Fruit fly (Drosophila melanogaster): ENCODE results near the gene Grp170.
A peak's percentile ranks its signal among the peaks of the same experiment; 100 is the strongest.

Grp170 gene

DNA sequence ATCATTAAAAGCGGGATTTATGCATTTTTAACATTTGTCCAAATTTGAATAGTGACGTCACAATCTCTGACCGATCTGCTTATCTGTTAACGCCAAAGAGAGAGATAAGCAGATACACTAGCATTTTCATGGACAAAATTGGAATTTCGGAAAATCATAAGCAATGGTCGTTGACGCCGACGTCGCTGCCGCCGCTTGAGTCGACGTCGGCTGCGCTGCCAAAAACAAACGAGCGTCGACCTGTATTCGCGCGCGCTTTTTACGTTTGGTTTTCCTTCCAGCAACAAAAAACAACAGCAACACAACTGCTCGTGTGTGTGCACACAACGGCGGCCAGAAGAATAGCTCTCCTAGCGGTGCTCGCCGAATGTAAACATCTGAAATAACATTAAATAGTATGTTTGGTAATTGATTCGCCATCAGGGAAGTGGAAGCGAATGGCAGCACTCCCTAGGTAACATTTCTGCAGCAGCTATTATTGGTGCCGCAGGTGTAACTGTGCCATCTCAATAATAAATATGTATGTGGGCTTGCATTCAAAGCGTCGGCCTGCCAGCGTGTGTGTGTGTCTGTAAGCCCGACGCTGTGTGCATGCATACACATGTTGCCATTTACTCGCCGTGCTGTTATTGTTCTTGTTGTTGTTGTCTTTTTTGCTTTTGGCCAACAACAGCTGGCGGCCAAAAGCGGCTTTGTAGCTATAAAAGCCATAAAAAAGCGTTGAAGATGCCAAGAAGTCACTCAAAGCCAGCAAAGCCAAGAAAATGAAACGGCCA lies 25.6 kb upstream of the Grp170 start (continued):
- TF ChIP-seq CG6175 (GFP tag; IDR thresholded peaks at IDR 0.05) (peak; percentile 88), bowl (GFP tag; IDR thresholded peaks at IDR 0.05) (peak; percentile 96), Taf1 (GFP tag; IDR thresholded peaks at IDR 0.05) (peak; percentile 89), Dbx (GFP tag; IDR thresholded peaks at IDR 0.05) (peak; percentile 79), nau (GFP tag; optimal IDR thresholded peaks at IDR 0.05) (peak; percentile 94), jigr1 (GFP tag; IDR thresholded peaks at IDR 0.05) (peak; percentile 94), scrt (GFP tag; optimal IDR thresholded peaks at IDR 0.05) (peak; percentile 86), HmgZ (tag; optimal IDR thresholded peaks at IDR 0.05) (peak; percentile 94), CG17385 (GFP tag; optimal IDR thresholded peaks at IDR 0.05) (peak; percentile 93), Nf-YA (GFP tag; IDR thresholded peaks at IDR 0.05) (peak; percentile 96), ind (GFP tag; optimal IDR thresholded peaks at IDR 0.05) (peak; percentile 87), CG7271 (tag; optimal IDR thresholded peaks at IDR 0.05) (peak; percentile 11), CG17612 (GFP tag; IDR thresholded peaks at IDR 0.05) (peak; percentile 91), CG2875 (GFP tag; optimal IDR thresholded peaks at IDR 0.05) (peak; percentile 96), emc (GFP tag; optimal IDR thresholded peaks at IDR 0.05) (peak; percentile 79), CG3726 (GFP tag; IDR thresholded peaks at IDR 0.05) (peak; percentile 97), ro (GFP tag; IDR thresholded peaks at IDR 0.05) (peak; percentile 90), gfzf (GFP tag; optimal IDR thresholded peaks at IDR 0.05) (peak; percentile 4), slbo (GFP tag; IDR thresholded peaks at IDR 0.05) (peak; percentile 97), Dll (GFP tag; IDR thresholded peaks at IDR 0.05; ENCODE audit: partially characterized antibody) (no peak), hb (GFP tag; IDR thresholded peaks at IDR 0.05; ENCODE audit: partially characterized antibody) (no peak), CG9932 (GFP tag; IDR thresholded peaks at IDR 0.05) (peak; percentile 94), CG4617 (GFP tag; optimal IDR thresholded peaks at IDR 0.05; ENCODE audit: borderline replicate concordance) (peak; percentile 69), zfh1 (GFP tag; IDR thresholded peaks at IDR 0.05) (peak; percentile 97), CG32767 (GFP tag; IDR thresholded peaks at IDR 0.05) (peak; percentile 98), CG8089 (GFP tag; optimal IDR thresholded peaks at IDR 0.05) (peak; percentile 93), CG10431 (GFP tag; optimal IDR thresholded peaks at IDR 0.05) (peak; percentile 79), crc (GFP tag; optimal IDR thresholded peaks at IDR 0.05) (peak; percentile 76), Dek (tag; optimal IDR thresholded peaks at IDR 0.05) (peak; percentile 97), CG12391 (tag; optimal IDR thresholded peaks at IDR 0.05) (peak; percentile 94), CG31388 (GFP tag; optimal IDR thresholded peaks at IDR 0.05) (peak; percentile 74), chif (GFP tag; optimal IDR thresholded peaks at IDR 0.05) (peak; percentile 89 to 92), bcd (GFP tag; optimal IDR thresholded peaks at IDR 0.05) (peak; percentile 95), exex (tag; optimal IDR thresholded peaks at IDR 0.05) (peak; percentile 58), CG3847 (GFP tag; IDR thresholded peaks at IDR 0.05) (peak; percentile 96), tx (GFP tag; optimal IDR thresholded peaks at IDR 0.05) (peak; percentile 88), sim (GFP tag; IDR thresholded peaks at IDR 0.05) (peak; percentile 93), esg (GFP tag; conservative IDR thresholded peaks at IDR 0.05) (peak; percentile 97), Usf (GFP tag; optimal IDR thresholded peaks at IDR 0.05) (peak; percentile 90), CG15479 (GFP tag; optimal IDR thresholded peaks at IDR 0.05) (peak; percentile 44), ranshi (GFP tag; IDR thresholded peaks at IDR 0.05) (peak; percentile 97), bab2 (GFP tag; optimal IDR thresholded peaks at IDR 0.05) (peak; percentile 93), Med (GFP tag) (peak; percentile 99), zfh2 (GFP tag; optimal IDR thresholded peaks at IDR 0.05) (peak; percentile 87), PHDP (tag; optimal IDR thresholded peaks at IDR 0.05) (peak; percentile 95), ara (GFP tag; IDR thresholded peaks at IDR 0.05) (peak; percentile 97), CG15011 (GFP tag; optimal IDR thresholded peaks at IDR 0.05) (peak; percentile 86), HLH54F (GFP tag; optimal IDR thresholded peaks at IDR 0.05) (peak; percentile 90), hkb (optimal IDR thresholded peaks at IDR 0.05) (no peak), hkb (GFP tag; IDR thresholded peaks at IDR 0.05) (peak; percentile 98)

Data from whole organism, embryonic.